Fruit fly (Drosophila melanogaster) whole organism, wandering third instar larva: ENCODE results near the gene CG15025.

ENCODE experiments used
- CG9705 ChIP-seq: fragments of 200-800 bp; sonication (Bioruptor generic); optimal IDR thresholded peaks from 2 replicates; lab custom pipeline; 2018; ENCODE audit warnings: missing biosample characterization, mild to moderate bottlenecking, missing genetic modification characterization
- CrebA ChIP-seq: fragments of 200-800 bp; sonication (Bioruptor generic); optimal IDR thresholded peaks from 2 replicates; lab custom pipeline; 2016; ENCODE audit warnings: missing biosample characterization, mild to moderate bottlenecking, missing genetic modification characterization, borderline replicate concordance
- Dfd ChIP-seq: fragments of >200 bp; optimal IDR thresholded peaks from 2 replicates; lab custom pipeline; 2017; ENCODE audit warnings: missing biosample characterization, missing genetic modification characterization
- Dif ChIP-seq: fragments of 200-275, 200-300 bp; sonication (Bioruptor generic); optimal IDR thresholded peaks from 2 replicates; lab custom pipeline; 2018; ENCODE audit warnings: missing biosample characterization, missing genetic modification characterization; ENCODE audit not compliant: partially characterized antibody
- GATAd ChIP-seq: sonication (Bioruptor generic); optimal IDR thresholded peaks from 2 replicates; lab custom pipeline; 2016; ENCODE audit warnings: missing biosample characterization, missing genetic modification characterization
- HLH106 ChIP-seq: fragments of 200-800 bp; optimal IDR thresholded peaks from 3 replicates; lab custom pipeline; 2019; ENCODE audit warnings: missing biosample characterization, mild to moderate bottlenecking, missing genetic modification characterization, moderate library complexity
- Hr78 ChIP-seq: fragments of >200 bp; optimal IDR thresholded peaks from 2 replicates; lab custom pipeline; 2017; ENCODE audit warnings: missing biosample characterization, missing genetic modification characterization
- Hr83 ChIP-seq: fragments of 200-300 bp; sonication (Bioruptor generic); optimal IDR thresholded peaks from 2 replicates; lab custom pipeline; 2016; ENCODE audit warnings: missing biosample characterization, mild to moderate bottlenecking, missing genetic modification characterization, moderate library complexity; ENCODE audit not compliant: poor library complexity, severe bottlenecking
- Jra ChIP-seq: sonication (Bioruptor generic); optimal IDR thresholded peaks from 2 replicates; lab custom pipeline; 2016; ENCODE audit warnings: missing biosample characterization, missing genetic modification characterization
- Mio ChIP-seq: sonication (Bioruptor generic); optimal IDR thresholded peaks from 2 replicates; lab custom pipeline; 2016; ENCODE audit warnings: missing biosample characterization, missing genetic modification characterization
- N ChIP-seq: fragments of >200 bp; optimal IDR thresholded peaks from 2 replicates; lab custom pipeline; 2018; ENCODE audit warnings: missing biosample characterization, missing external identifiers, missing genetic modification characterization
- OdsH ChIP-seq: fragments of 200-800 bp; sonication (Bioruptor generic); optimal IDR thresholded peaks from 2 replicates; lab custom pipeline; 2016; ENCODE audit warnings: missing biosample characterization, mild to moderate bottlenecking, missing genetic modification characterization
- Rel ChIP-seq, 2 experiments: fragments of 200-800 bp; sonication (Bioruptor generic) in 1 of 2; optimal IDR thresholded peaks; 2 replicates in 1 of 2; 3 replicates in 1 of 2; lab custom pipeline; 2016 to 2019; ENCODE audit warnings: mild to moderate bottlenecking in 2 of 2, missing biosample characterization in 2 of 2, missing genetic modification characterization in 2 of 2, moderate library complexity in 1 of 2
- Sp1 ChIP-seq: fragments of 200-800 bp; sonication (Bioruptor generic); optimal IDR thresholded peaks from 3 replicates; lab custom pipeline; 2019; ENCODE audit warnings: missing biosample characterization, mild to moderate bottlenecking, missing genetic modification characterization, moderate library complexity
- Vsx2 ChIP-seq: fragments of 200-300, 225-300 bp; sonication (Bioruptor generic); optimal IDR thresholded peaks from 2 replicates; lab custom pipeline; 2018; ENCODE audit warnings: missing biosample characterization, missing genetic modification characterization; ENCODE audit not compliant: partially characterized antibody
- dl ChIP-seq, 2 experiments: fragments of 175-275, 200-275 bp in 1 of 2; fragments of 200-275 bp in 1 of 2; sonication (Bioruptor generic); optimal IDR thresholded peaks; lab custom pipeline; 2018; ENCODE audit warnings: mild to moderate bottlenecking in 2 of 2, missing biosample characterization in 2 of 2, missing genetic modification characterization in 2 of 2, moderate library complexity in 2 of 2; ENCODE audit not compliant: partially characterized antibody in 2 of 2, insufficient read depth in 1 of 2
- dmrt93B ChIP-seq: fragments of 200-800 bp; sonication (Bioruptor generic); optimal IDR thresholded peaks from 2 replicates; lab custom pipeline; 2018; ENCODE audit warnings: missing biosample characterization, mild to moderate bottlenecking, missing genetic modification characterization
- dsf ChIP-seq: sonication (Bioruptor generic); optimal IDR thresholded peaks from 2 replicates; lab custom pipeline; 2016; ENCODE audit warnings: missing biosample characterization, missing genetic modification characterization, borderline replicate concordance
- foxo ChIP-seq, 2 experiments: fragments of 200-800 bp; sonication (Bioruptor generic); optimal IDR thresholded peaks; 2 replicates in 1 of 2; 3 replicates in 1 of 2; lab custom pipeline; 2016 to 2017; ENCODE audit warnings: missing biosample characterization in 2 of 2, missing genetic modification characterization in 2 of 2
- fru ChIP-seq: fragments of 200-800 bp; sonication (Bioruptor generic); optimal IDR thresholded peaks from 3 replicates; lab custom pipeline; 2016; ENCODE audit warnings: missing biosample characterization, mild to moderate bottlenecking, missing genetic modification characterization
- h ChIP-seq: fragments of 200-800 bp; sonication (Bioruptor generic); optimal IDR thresholded peaks from 3 replicates; lab custom pipeline; 2016; ENCODE audit warnings: missing biosample characterization, mild to moderate bottlenecking, missing genetic modification characterization
- jim ChIP-seq: fragments of 175-275, 200-325 bp; sonication (Bioruptor generic); optimal IDR thresholded peaks from 2 replicates; lab custom pipeline; 2016; ENCODE audit warnings: missing biosample characterization, mild to moderate bottlenecking, missing genetic modification characterization
- pan ChIP-seq: fragments of >200 bp; optimal IDR thresholded peaks from 2 replicates; lab custom pipeline; 2017
- psq ChIP-seq: fragments of 200-800 bp; sonication (Bioruptor generic); optimal IDR thresholded peaks from 3 replicates; lab custom pipeline; 2017; ENCODE audit warnings: missing biosample characterization, mild to moderate bottlenecking, missing genetic modification characterization, moderate library complexity
- rgr ChIP-seq: fragments of 200-800 bp; sonication (Bioruptor generic); optimal IDR thresholded peaks from 3 replicates; lab custom pipeline; 2016; ENCODE audit warnings: missing biosample characterization, mild to moderate bottlenecking, missing genetic modification characterization
- sage ChIP-seq: fragments of 200-800 bp; sonication (Bioruptor generic); optimal IDR thresholded peaks from 2 replicates; lab custom pipeline; 2016; ENCODE audit warnings: missing biosample characterization, mild to moderate bottlenecking, missing genetic modification characterization
- tai ChIP-seq: sonication (Bioruptor generic); optimal IDR thresholded peaks from 2 replicates; lab custom pipeline; 2016; ENCODE audit warnings: missing biosample characterization, missing genetic modification characterization
- woc ChIP-seq: sonication (Bioruptor generic); optimal IDR thresholded peaks from 2 replicates; lab custom pipeline; 2016; ENCODE audit warnings: missing biosample characterization, mild to moderate bottlenecking, missing genetic modification characterization

CG15025 gene

DNA sequence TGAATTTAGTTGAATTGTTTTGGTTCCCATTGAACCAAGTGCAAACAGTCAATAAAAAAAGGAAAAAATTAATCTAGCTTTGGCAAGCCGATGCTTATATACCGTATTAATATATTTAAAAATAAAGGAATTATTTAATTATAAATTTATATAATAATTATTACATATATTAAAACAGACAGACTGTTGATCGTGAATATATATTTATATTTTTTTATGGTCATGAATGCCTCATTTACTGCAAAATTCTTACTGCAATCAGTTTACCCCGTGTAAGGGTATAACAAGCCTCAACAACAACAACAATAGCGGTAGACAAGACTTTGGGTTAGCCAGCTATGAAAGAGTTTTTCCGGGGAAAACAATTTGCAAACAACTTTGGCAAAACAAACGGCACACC is 16.8 kb downstream of the CG15025 start:
- TF ChIP-seq Rel (GFP tag; optimal IDR thresholded peaks at IDR 0.05; lab: Kevin White, UChicago) (no peak), Rel (tag; optimal IDR thresholded peaks at IDR 0.05; lab: Kevin White, UChicago) (no peak), fru (GFP tag; lab: Kevin White, UChicago) (no peak)

DNA sequence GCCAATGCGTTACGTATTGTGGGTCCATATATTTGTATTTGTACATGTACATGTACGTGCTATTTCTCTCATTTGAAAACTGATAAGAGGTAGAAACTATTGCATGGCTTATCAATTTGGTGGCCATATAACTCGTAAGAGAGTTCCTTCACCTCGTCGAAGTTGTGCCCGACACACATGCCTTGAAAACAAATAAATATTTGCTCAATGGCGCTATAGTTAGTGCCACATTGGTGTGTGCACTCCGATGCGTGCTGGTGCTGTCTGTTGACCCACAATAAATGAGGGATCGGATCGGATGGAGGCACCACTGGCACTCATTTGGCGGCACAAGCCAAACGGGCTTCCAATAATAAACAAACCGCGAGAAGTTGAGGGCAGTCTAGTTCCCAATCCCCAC is 18.7 kb downstream of the CG15025 start:
- no peak for TF ChIP-seq Hr83 (GFP tag; lab: Kevin White, UChicago)

DNA sequence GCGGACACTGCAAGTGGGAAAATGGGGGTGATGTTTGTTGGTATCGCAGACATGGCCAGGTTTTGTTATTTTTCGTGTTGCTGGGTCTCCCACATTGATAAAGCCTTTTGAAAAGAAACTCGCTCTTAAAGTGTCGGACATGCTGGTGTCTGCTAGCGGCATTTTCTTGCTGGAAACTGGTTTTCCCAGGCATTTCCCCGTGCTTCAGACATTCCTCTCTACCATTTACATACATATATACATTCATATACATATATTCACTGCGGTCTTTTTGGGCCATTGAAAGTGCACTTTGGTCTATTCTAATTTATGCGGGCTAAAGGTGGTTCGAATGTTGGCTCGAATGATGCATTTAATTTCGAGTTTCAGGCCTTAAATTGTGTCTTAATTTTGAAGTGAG is 20.3 kb downstream of the CG15025 start:
- TF ChIP-seq h (GFP tag; lab: Kevin White, UChicago): no peak
- TF ChIP-seq rgr: no peak
- TF ChIP-seq dl (GFP tag; optimal IDR thresholded peaks at IDR 0.05; lab: Kevin White, UChicago; ENCODE audit: insufficient read depth in 1 of 2, partially characterized antibody in 2 of 2): no peak
- no peak for TF ChIP-seq Dif
- no peak for TF ChIP-seq GATAd (GFP tag; lab: Kevin White, UChicago)
- TF ChIP-seq N (GFP tag; lab: Kevin White, UChicago): no peak
- TF ChIP-seq CG9705 (GFP tag; lab: Kevin White, UChicago): no peak
- no peak for TF ChIP-seq jim (GFP tag; lab: Kevin White, UChicago)
- TF ChIP-seq Vsx2 (GFP tag; lab: Kevin White, UChicago): no peak
- no peak for TF ChIP-seq Hr78
- TF ChIP-seq fru (GFP tag; lab: Kevin White, UChicago): no peak
- no peak for TF ChIP-seq tai (GFP tag; lab: Kevin White, UChicago)
- no peak for TF ChIP-seq CrebA (GFP tag; lab: Kevin White, UChicago)
- no peak for TF ChIP-seq Sp1
- TF ChIP-seq Dfd: no peak

DNA sequence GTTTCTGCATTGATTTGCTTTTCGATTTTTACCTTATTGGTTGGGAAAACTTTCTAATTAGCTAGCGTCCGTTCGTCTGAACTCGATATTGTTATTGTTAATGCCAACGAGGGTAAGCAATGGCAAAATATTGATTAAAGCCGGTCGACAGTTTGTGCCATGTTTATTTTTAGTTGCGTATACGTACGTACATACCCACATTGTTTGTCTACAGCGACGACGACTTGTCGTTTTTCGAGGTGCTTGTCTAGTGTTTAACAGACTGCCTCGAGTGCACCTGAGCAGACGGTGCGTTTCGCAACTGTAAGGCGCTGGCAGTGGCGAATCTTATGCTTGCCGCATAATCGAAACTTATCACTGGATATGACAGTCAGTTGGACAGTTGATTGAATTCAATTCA is 23.5 kb downstream of the CG15025 start:
- TF ChIP-seq foxo (GFP tag; optimal IDR thresholded peaks at IDR 0.05; lab: Kevin White, UChicago) (no peak), Rel (GFP tag; optimal IDR thresholded peaks at IDR 0.05; lab: Kevin White, UChicago) (no peak), Rel (tag; optimal IDR thresholded peaks at IDR 0.05; lab: Kevin White, UChicago) (no peak), Dif (no peak), HLH106 (tag; lab: Kevin White, UChicago) (no peak), sage (GFP tag; lab: Kevin White, UChicago) (no peak), OdsH (no peak), Jra (GFP tag; lab: Kevin White, UChicago) (no peak), pan (no peak), psq (GFP tag; lab: Kevin White, UChicago) (no peak), CG9705 (GFP tag; lab: Kevin White, UChicago) (no peak)

DNA sequence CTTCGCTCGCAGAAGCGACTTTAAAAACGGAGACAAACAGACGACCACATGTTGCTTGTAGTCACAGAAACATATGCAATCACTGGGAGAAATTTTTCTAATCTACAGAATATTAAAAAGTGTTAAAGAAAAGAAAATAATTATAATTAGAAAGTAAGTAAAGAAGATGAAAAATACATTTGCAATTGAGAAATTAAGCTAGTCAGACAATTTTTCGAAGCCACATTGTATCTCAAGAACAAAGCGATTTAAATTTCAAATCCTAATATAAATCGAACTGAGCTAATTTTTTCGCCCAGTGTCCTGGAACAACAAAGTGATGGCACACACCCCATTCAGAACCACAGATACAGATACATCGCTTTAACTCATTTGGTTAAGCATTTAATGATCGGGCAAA is 25.6 kb downstream of the CG15025 start:
- TF ChIP-seq dmrt93B (GFP tag; lab: Kevin White, UChicago): peak; percentile 0
- peak; percentile 32 for TF ChIP-seq rgr
- no peak for TF ChIP-seq Mio (GFP tag; lab: Kevin White, UChicago)
- TF ChIP-seq CG9705 (GFP tag; lab: Kevin White, UChicago): no peak
- peak; percentile 53 for TF ChIP-seq HLH106 (tag; lab: Kevin White, UChicago)
- peak; percentile 21 for TF ChIP-seq Sp1
- TF ChIP-seq OdsH: peak; percentile 22
- peak in 1 of 2 experiments; percentile 53 for TF ChIP-seq foxo (GFP tag; optimal IDR thresholded peaks at IDR 0.05; lab: Kevin White, UChicago)
- TF ChIP-seq dsf (GFP tag; lab: Kevin White, UChicago): no peak
- TF ChIP-seq woc (GFP tag; lab: Kevin White, UChicago): no peak
- TF ChIP-seq h (GFP tag; lab: Kevin White, UChicago): peak; percentile 40
- no peak for TF ChIP-seq dl (GFP tag; optimal IDR thresholded peaks at IDR 0.05; lab: Kevin White, UChicago; ENCODE audit: insufficient read depth in 1 of 2, partially characterized antibody in 2 of 2)
- TF ChIP-seq psq (GFP tag; lab: Kevin White, UChicago): peak; percentile 21
- TF ChIP-seq fru (GFP tag; lab: Kevin White, UChicago): peak; percentile 37
